Worm (Caenorhabditis elegans) whole organism, L2 larva: ENCODE measurements around the gene acs-7.

Source experiments
- C34F6.9 ChIP-seq: fragments of 150-350 bp; optimal IDR thresholded peaks from 2 replicates; lab custom pipeline; 2014; ENCODE audit warnings: missing biosample characterization, missing genetic modification characterization
- F13H6.1 ChIP-seq: sonication (generic microtip); optimal IDR thresholded peaks from 2 replicates; lab custom pipeline; 2016; ENCODE audit warnings: missing genetic modification characterization, missing compliant biosample characterization
- R02D3.7 ChIP-seq: fragments of 150-350 bp; optimal IDR thresholded peaks from 2 replicates; lab custom pipeline; 2014; ENCODE audit warnings: missing biosample characterization, missing genetic modification characterization
- Y55F3AM.14 ChIP-seq: fragments of 200-800 bp; sonication (Bioruptor generic); optimal IDR thresholded peaks from 2 replicates; lab custom pipeline; 2018; ENCODE audit warnings: mild to moderate bottlenecking, missing genetic modification characterization, missing compliant biosample characterization
- ZK546.5 ChIP-seq: sonication (generic microtip); optimal IDR thresholded peaks from 2 replicates; lab custom pipeline; 2017; ENCODE audit warnings: missing biosample characterization, missing genetic modification characterization
- alr-1 ChIP-seq: fragments of 150-350 bp; optimal IDR thresholded peaks from 2 replicates; lab custom pipeline; 2014; ENCODE audit warnings: missing biosample characterization, missing genetic modification characterization
- aly-2 ChIP-seq: fragments of 150-350 bp; optimal IDR thresholded peaks from 2 replicates; lab custom pipeline; 2014; ENCODE audit warnings: missing biosample characterization, missing genetic modification characterization
- ama-1 ChIP-seq: fragments of 150-350 bp; optimal IDR thresholded peaks from 2 replicates; lab custom pipeline; 2018; ENCODE audit warnings: inconsistent platforms
- blmp-1 ChIP-seq: sonication (generic microtip); optimal IDR thresholded peaks from 2 replicates; lab custom pipeline; 2017; ENCODE audit warnings: missing genetic modification characterization, mild to moderate bottlenecking, missing compliant biosample characterization, antibody characterized with exemption, moderate library complexity; ENCODE audit not compliant: insufficient read depth
- ceh-16 ChIP-seq: fragments of 150-350 bp; optimal IDR thresholded peaks from 2 replicates; lab custom pipeline; 2014; ENCODE audit warnings: missing biosample characterization, missing genetic modification characterization
- ceh-82 ChIP-seq: fragments of 150-350 bp; optimal IDR thresholded peaks from 2 replicates; lab custom pipeline; 2014; ENCODE audit warnings: missing biosample characterization, missing genetic modification characterization
- crh-2 ChIP-seq: sonication (generic microtip); optimal IDR thresholded peaks from 2 replicates; lab custom pipeline; 2017; ENCODE audit warnings: missing biosample characterization, missing genetic modification characterization
- dmd-4 ChIP-seq: sonication (generic microtip); optimal IDR thresholded peaks from 2 replicates; lab custom pipeline; 2017; ENCODE audit warnings: missing biosample characterization, missing genetic modification characterization
- egl-27 ChIP-seq: sonication (generic microtip); optimal IDR thresholded peaks from 3 replicates; lab custom pipeline; 2017; ENCODE audit warnings: missing biosample characterization, missing genetic modification reagents, missing genetic modification characterization
- elt-1 ChIP-seq: fragments of 150-350 bp; optimal IDR thresholded peaks from 2 replicates; lab custom pipeline; 2014; ENCODE audit warnings: missing biosample characterization, missing genetic modification characterization
- elt-3 ChIP-seq: sonication (generic microtip); optimal IDR thresholded peaks from 2 replicates; lab custom pipeline; 2017; ENCODE audit warnings: missing biosample characterization, missing genetic modification characterization
- fos-1 ChIP-seq: fragments of 150-350 bp; optimal IDR thresholded peaks from 2 replicates; lab custom pipeline; 2014; ENCODE audit warnings: missing biosample characterization, missing genetic modification characterization
- gmeb-1 ChIP-seq: fragments of 150-350 bp; optimal IDR thresholded peaks from 2 replicates; lab custom pipeline; 2014; ENCODE audit warnings: missing biosample characterization, missing genetic modification characterization
- lin-11 ChIP-seq: fragments of 150-350 bp; sonication (generic microtip); optimal IDR thresholded peaks from 2 replicates; lab custom pipeline; 2014; ENCODE audit warnings: missing biosample characterization, missing genetic modification characterization, inconsistent platforms, mixed read lengths
- lin-13 ChIP-seq: fragments of 150-350 bp; optimal IDR thresholded peaks from 2 replicates; lab custom pipeline; 2014; ENCODE audit warnings: missing biosample characterization, missing genetic modification reagents, missing genetic modification characterization
- lin-39 ChIP-seq: fragments of 150-350 bp; optimal IDR thresholded peaks from 2 replicates; lab custom pipeline; 2014; ENCODE audit warnings: missing biosample characterization, missing genetic modification reagents, missing genetic modification characterization
- lsy-2 ChIP-seq, 2 experiments: fragments of 150-350 bp in 1 of 2; sonication (generic microtip) in 1 of 2; optimal IDR thresholded peaks; 2 replicates each; lab custom pipeline; 2014 to 2017; ENCODE audit warnings: missing biosample characterization in 2 of 2, missing genetic modification characterization in 2 of 2
- mab-5 ChIP-seq: fragments of 150-350 bp; optimal IDR thresholded peaks from 2 replicates; lab custom pipeline; 2014; ENCODE audit warnings: missing biosample characterization, missing genetic modification characterization
- mbf-1 ChIP-seq: sonication (generic microtip); optimal IDR thresholded peaks from 2 replicates; lab custom pipeline; 2017; ENCODE audit warnings: missing biosample characterization, missing genetic modification characterization
- mdl-1 ChIP-seq, 2 experiments: fragments of 150-350 bp in 1 of 2; sonication (generic microtip) in 1 of 2; optimal IDR thresholded peaks; 2 replicates each; lab custom pipeline; 2017; ENCODE audit warnings: missing biosample characterization in 2 of 2, missing genetic modification characterization in 2 of 2
- nhr-10 ChIP-seq: sonication (generic microtip); optimal IDR thresholded peaks from 2 replicates; lab custom pipeline; 2017; ENCODE audit warnings: missing biosample characterization, missing genetic modification characterization
- nhr-11 ChIP-seq: fragments of 150-350 bp; optimal IDR thresholded peaks from 2 replicates; lab custom pipeline; 2014; ENCODE audit warnings: missing biosample characterization, missing genetic modification characterization
- nhr-12 ChIP-seq: fragments of 150-350 bp; optimal IDR thresholded peaks from 2 replicates; lab custom pipeline; 2014; ENCODE audit warnings: missing biosample characterization, missing genetic modification characterization
- nhr-129 ChIP-seq: fragments of 150-350 bp; optimal IDR thresholded peaks from 2 replicates; lab custom pipeline; 2014; ENCODE audit warnings: missing biosample characterization, missing genetic modification characterization
- nhr-21 ChIP-seq: fragments of 150-350 bp; optimal IDR thresholded peaks from 2 replicates; lab custom pipeline; 2014; ENCODE audit warnings: missing biosample characterization, missing genetic modification characterization
- nhr-23 ChIP-seq: fragments of 150-350 bp; optimal IDR thresholded peaks from 2 replicates; lab custom pipeline; 2014; ENCODE audit warnings: missing biosample characterization, missing genetic modification reagents, missing genetic modification characterization
- nhr-25 ChIP-seq: fragments of 150-350 bp; sonication (generic microtip); optimal IDR thresholded peaks from 3 replicates; lab custom pipeline; 2014; ENCODE audit warnings: missing biosample characterization, missing genetic modification characterization
- nhr-6 ChIP-seq: fragments of 150-350 bp; optimal IDR thresholded peaks from 2 replicates; lab custom pipeline; 2014; ENCODE audit warnings: missing biosample characterization, missing genetic modification characterization
- nhr-77 ChIP-seq: fragments of 150-350 bp; optimal IDR thresholded peaks from 2 replicates; lab custom pipeline; 2014; ENCODE audit warnings: missing biosample characterization, missing genetic modification characterization
- peb-1 ChIP-seq: fragments of 150-350 bp; optimal IDR thresholded peaks from 2 replicates; lab custom pipeline; 2014; ENCODE audit warnings: missing biosample characterization, missing genetic modification characterization
- sem-4 ChIP-seq: fragments of 150-350 bp; optimal IDR thresholded peaks from 2 replicates; lab custom pipeline; 2014; ENCODE audit warnings: missing biosample characterization, missing genetic modification reagents, missing genetic modification characterization
- skn-1 ChIP-seq: sonication (generic microtip); optimal IDR thresholded peaks from 2 replicates; lab custom pipeline; 2017; ENCODE audit warnings: missing biosample characterization, missing genetic modification characterization
- sma-3 ChIP-seq: sonication (generic microtip); optimal IDR thresholded peaks from 2 replicates; lab custom pipeline; 2016; ENCODE audit warnings: missing genetic modification reagents, missing genetic modification characterization, missing compliant biosample characterization
- sma-9 ChIP-seq, 2 experiments: fragments of 150-350 bp in 1 of 2; sonication (generic microtip) in 1 of 2; optimal IDR thresholded peaks; 2 replicates each; lab custom pipeline; 2014 to 2016; ENCODE audit warnings: missing genetic modification characterization in 2 of 2, mild to moderate bottlenecking in 1 of 2, missing biosample characterization in 1 of 2, missing compliant biosample characterization in 1 of 2, missing genetic modification reagents in 1 of 2, moderate library complexity in 1 of 2
- snpc-4 ChIP-seq: fragments of 150-350 bp; optimal IDR thresholded peaks from 2 replicates; lab custom pipeline; 2014; ENCODE audit warnings: missing biosample characterization, missing genetic modification characterization
- unc-39 ChIP-seq: fragments of 150-350 bp; optimal IDR thresholded peaks from 2 replicates; lab custom pipeline; 2014; ENCODE audit warnings: missing biosample characterization, missing genetic modification characterization
- unc-55 ChIP-seq: fragments of 150-350 bp; sonication (generic microtip); optimal IDR thresholded peaks from 3 replicates; lab custom pipeline; 2014; ENCODE audit warnings: missing biosample characterization, missing genetic modification reagents, missing genetic modification characterization
- unc-62 ChIP-seq: fragments of 150-350 bp; optimal IDR thresholded peaks from 2 replicates; lab custom pipeline; 2014; ENCODE audit warnings: missing biosample characterization, missing genetic modification reagents, missing genetic modification characterization
- zag-1 ChIP-seq: fragments of 150-350 bp; optimal IDR thresholded peaks from 2 replicates; lab custom pipeline; 2014; ENCODE audit warnings: missing biosample characterization, missing genetic modification characterization
- ztf-1 ChIP-seq: fragments of 200-800 bp; sonication (Bioruptor generic); conservative IDR thresholded peaks from 2 replicates; pipeline ENCODE4 v1.3.6; 2022; ENCODE audit warnings: missing genetic modification characterization, missing compliant biosample characterization
- ztf-11 ChIP-seq: sonication (generic microtip); optimal IDR thresholded peaks from 2 replicates; lab custom pipeline; 2017; ENCODE audit warnings: missing biosample characterization, missing genetic modification characterization
- ztf-4 ChIP-seq: fragments of 150-350 bp; optimal IDR thresholded peaks from 2 replicates; lab custom pipeline; 2014; ENCODE audit warnings: missing biosample characterization, missing genetic modification characterization

acs-7 gene

DNA sequence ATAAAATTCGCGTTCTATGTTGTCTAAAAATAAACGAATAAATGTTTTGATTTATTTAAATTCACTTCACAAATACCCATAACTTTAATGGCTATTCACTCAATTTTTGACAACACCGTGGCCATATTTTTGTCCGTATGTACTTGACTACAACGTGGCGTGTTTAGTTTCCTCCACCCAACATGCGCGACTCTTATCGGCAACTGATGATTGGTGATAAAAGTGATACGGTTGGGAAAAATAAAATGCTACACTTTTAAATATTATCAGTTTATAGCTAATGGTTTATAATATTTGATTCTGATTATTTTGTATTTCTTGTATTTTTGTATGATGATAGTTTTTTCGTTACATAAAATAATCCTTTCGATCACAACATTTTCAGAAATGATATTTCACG, at the start of gene acs-7:
Gene acs-7 (plus strand): TSS at position 386 of the 400 bp plus-strand sequence.
- TF ChIP-seq nhr-11 (tag; lab: Kevin White, UChicago) (no peak), sma-9 (GFP tag; optimal IDR thresholded peaks at IDR 0.05; lab: Kevin White, UChicago) (peak; percentile 52), sma-9 (tag; optimal IDR thresholded peaks at IDR 0.05; lab: Kevin White, UChicago) (no peak), F13H6.1 (peak; percentile 31), blmp-1 (no peak), crh-2 (tag; lab: Kevin White, UChicago) (peak; percentile 91), fos-1 (tag; lab: Kevin White, UChicago) (peak; percentile 97), skn-1 (tag; lab: Kevin White, UChicago) (peak; percentile 39), gmeb-1 (tag; lab: Kevin White, UChicago) (peak; percentile 50)

- TF ChIP-seq ztf-1 (GFP tag; lab: Robert Waterston, UW) (no peak), unc-39 (tag; lab: Kevin White, UChicago) (no peak), dmd-4 (tag; lab: Kevin White, UChicago) (no peak), lin-13 (GFP tag; lab: Kevin White, UChicago) (peak; percentile 35), nhr-11 (tag; lab: Kevin White, UChicago) (no peak), ama-1 (lab: Kevin White, UChicago) (peak; percentile 9), nhr-129 (tag; lab: Kevin White, UChicago) (peak; percentile 59), sem-4 (peak; percentile 30), crh-2 (tag; lab: Kevin White, UChicago) (peak; percentile 65), lsy-2 (tag; optimal IDR thresholded peaks at IDR 0.05; lab: Kevin White, UChicago) (peak in 1 of 2 experiments; percentile 78), ceh-82 (no peak), ceh-16 (tag; lab: Kevin White, UChicago) (no peak), gmeb-1 (tag; lab: Kevin White, UChicago) (peak; percentile 84), zag-1 (tag; lab: Kevin White, UChicago) (no peak), ZK546.5 (no peak), F13H6.1 (no peak), nhr-6 (tag; lab: Kevin White, UChicago) (no peak), sma-3 (no peak), nhr-10 (tag; lab: Kevin White, UChicago) (no peak), aly-2 (tag; lab: Kevin White, UChicago) (no peak), elt-1 (tag; lab: Kevin White, UChicago) (no peak), egl-27 (no peak), unc-62 (no peak), blmp-1 (no peak), fos-1 (tag; lab: Kevin White, UChicago) (peak; percentile 5), ztf-4 (no peak), mab-5 (tag; lab: Kevin White, UChicago) (peak; percentile 32), R02D3.7 (tag; lab: Kevin White, UChicago) (peak; percentile 91), unc-55 (GFP tag; lab: Kevin White, UChicago) (no peak), mdl-1 (tag; optimal IDR thresholded peaks at IDR 0.05; lab: Kevin White, UChicago) (no peak), snpc-4 (tag; lab: Kevin White, UChicago) (peak; percentile 5), nhr-25 (tag; lab: Kevin White, UChicago) (peak; percentile 46), skn-1 (tag; lab: Kevin White, UChicago) (no peak), lin-39 (tag; lab: Kevin White, UChicago) (no peak), nhr-21 (peak; percentile 31), sma-9 (GFP tag; optimal IDR thresholded peaks at IDR 0.05; lab: Kevin White, UChicago) (no peak), sma-9 (tag; optimal IDR thresholded peaks at IDR 0.05; lab: Kevin White, UChicago) (no peak), nhr-12 (tag; lab: Kevin White, UChicago) (no peak), C34F6.9 (tag; lab: Kevin White, UChicago) (peak; percentile 63), lin-11 (no peak), nhr-77 (tag; lab: Kevin White, UChicago) (no peak), nhr-23 (no peak), ztf-11 (tag; lab: Kevin White, UChicago) (no peak), alr-1 (no peak), peb-1 (no peak), Y55F3AM.14 (GFP tag; lab: Kevin White, UChicago) (no peak), mbf-1 (tag; lab: Kevin White, UChicago) (no peak), elt-3 (tag; lab: Kevin White, UChicago) (no peak)
Observed at ce11 chrII:9242804-9243203, 49.0 kb upstream of the acs-7 start.
